Worm (Caenorhabditis elegans) whole organism, L4 larva: ENCODE measurements around the gene ZC15.10.

Experiments used
- D1046.2 ChIP-seq: fragments of 200-800 bp; sonication (Bioruptor generic); IDR thresholded peaks from 2 replicates; pipeline ENCODE4 v1.3.6; 2022; ENCODE audit warnings: missing genetic modification characterization, missing compliant biosample characterization
- F10B5.3 ChIP-seq: sonication (generic microtip); optimal IDR thresholded peaks from 2 replicates; lab custom pipeline; 2016; ENCODE audit warnings: mild to moderate bottlenecking, missing genetic modification characterization, missing compliant biosample characterization
- F44E2.7 ChIP-seq: fragments of 200-800 bp; sonication (Bioruptor generic); IDR thresholded peaks from 2 replicates; pipeline ENCODE4 v2.1.2; 2022; ENCODE audit warnings: missing genetic modification characterization, missing compliant biosample characterization
- F49E8.2 ChIP-seq: sonication (generic microtip); optimal IDR thresholded peaks from 2 replicates; lab custom pipeline; 2016; ENCODE audit warnings: missing compliant biosample characterization, mild to moderate bottlenecking, missing genetic modification characterization, borderline replicate concordance
- Y105C5A.15 ChIP-seq: fragments of 200-800 bp; sonication (Bioruptor generic); IDR thresholded peaks from 2 replicates; pipeline ENCODE4 v1.3.6; 2022; ENCODE audit warnings: missing genetic modification characterization, missing compliant biosample characterization
- Y48G9A.11 ChIP-seq: fragments of 200-800 bp; sonication (Bioruptor generic); IDR thresholded peaks from 2 replicates; pipeline ENCODE4 v1.3.6; 2022; ENCODE audit warnings: missing genetic modification reagents, missing genetic modification characterization, missing compliant biosample characterization
- Y75B8A.6 ChIP-seq: fragments of 200-800 bp; sonication (Bioruptor generic); IDR thresholded peaks from 2 replicates; pipeline ENCODE4 v1.3.6; 2022; ENCODE audit warnings: missing genetic modification reagents, missing genetic modification characterization, missing compliant biosample characterization
- aha-1 ChIP-seq: fragments of 150-350 bp; peaks from one replicate; lab custom pipeline; 2014; ENCODE audit warnings: missing biosample characterization, missing genetic modification characterization
- ceh-20 ChIP-seq: fragments of 200-800 bp; sonication (Bioruptor generic); IDR thresholded peaks from 2 replicates; pipeline ENCODE4 v1.3.6; 2022; ENCODE audit warnings: missing genetic modification reagents, missing genetic modification characterization, missing compliant biosample characterization
- ceh-32 ChIP-seq: sonication (generic microtip); optimal IDR thresholded peaks from 2 replicates; lab custom pipeline; 2016; ENCODE audit warnings: mild to moderate bottlenecking, missing genetic modification characterization, missing compliant biosample characterization; ENCODE audit not compliant: poor library complexity
- ces-1 ChIP-seq: fragments of 150-350 bp; sonication (generic microtip); optimal IDR thresholded peaks from 4 replicates; lab custom pipeline; 2014; ENCODE audit warnings: missing biosample characterization, missing genetic modification reagents, missing genetic modification characterization
- ctbp-1 ChIP-seq: fragments of 200-800 bp; sonication (Bioruptor generic); IDR thresholded peaks from 2 replicates; pipeline ENCODE4 v1.3.6; 2022; ENCODE audit warnings: missing genetic modification reagents, missing genetic modification characterization, missing compliant biosample characterization
- daf-16 ChIP-seq, 3 experiments: sonication (generic microtip); optimal IDR thresholded peaks; 2 replicates each; lab custom pipeline; 2016 to 2017; ENCODE audit warnings: missing genetic modification characterization in 3 of 3, missing genetic modification reagents in 3 of 3, mild to moderate bottlenecking in 2 of 3, missing compliant biosample characterization in 2 of 3, missing biosample characterization in 1 of 3, moderate library complexity in 1 of 3
- daf-8 ChIP-seq: fragments of 200-800 bp; sonication (Bioruptor generic); IDR thresholded peaks from 2 replicates; pipeline ENCODE4 v1.3.6; 2022; ENCODE audit warnings: missing genetic modification characterization, missing compliant biosample characterization
- dmd-9 ChIP-seq: fragments of 200-800 bp; sonication (Bioruptor generic); IDR thresholded peaks from 2 replicates; pipeline ENCODE4 v1.3.6; 2022; ENCODE audit warnings: missing genetic modification reagents, missing genetic modification characterization, missing compliant biosample characterization
- egl-27 ChIP-seq: sonication (generic microtip); optimal IDR thresholded peaks from 3 replicates; lab custom pipeline; 2017; ENCODE audit warnings: missing biosample characterization, missing genetic modification reagents, missing genetic modification characterization
- egl-43 ChIP-seq: fragments of 200-800 bp; sonication (Bioruptor generic); IDR thresholded peaks from 2 replicates; pipeline ENCODE4 v1.3.6; 2022; ENCODE audit warnings: missing genetic modification reagents, missing genetic modification characterization, missing compliant biosample characterization
- hmg-1.1 ChIP-seq: fragments of 200-800 bp; sonication (Bioruptor generic); IDR thresholded peaks from 2 replicates; pipeline ENCODE4 v1.3.6; 2022; ENCODE audit warnings: missing genetic modification reagents, missing genetic modification characterization, missing compliant biosample characterization
- lim-7 ChIP-seq: fragments of 200-800 bp; sonication (Bioruptor generic); IDR thresholded peaks from 2 replicates; pipeline ENCODE4 v1.3.6; 2022; ENCODE audit warnings: missing genetic modification characterization, missing compliant biosample characterization
- lin-38 ChIP-seq: fragments of 200-800 bp; sonication (Bioruptor generic); IDR thresholded peaks from 2 replicates; pipeline ENCODE4 v1.3.6; 2022; ENCODE audit warnings: missing genetic modification reagents, missing genetic modification characterization, missing compliant biosample characterization
- madf-5 ChIP-seq, 2 experiments: fragments of 200-800 bp; sonication (Bioruptor generic); IDR thresholded peaks; 2 replicates each; pipeline ENCODE4 v1.3.6; 2022; ENCODE audit warnings: missing compliant biosample characterization in 2 of 2, missing genetic modification characterization in 2 of 2
- mes-2 ChIP-seq: sonication (generic microtip); optimal IDR thresholded peaks from 2 replicates; lab custom pipeline; 2016; ENCODE audit warnings: missing genotype, mild to moderate bottlenecking, missing genetic modification characterization, missing compliant biosample characterization; ENCODE audit not compliant: poor library complexity, severe bottlenecking
- nhr-11 ChIP-seq: fragments of 150-350 bp; optimal IDR thresholded peaks from 2 replicates; lab custom pipeline; 2014; ENCODE audit warnings: missing biosample characterization, missing genetic modification characterization
- nhr-76 ChIP-seq: fragments of 150-350 bp; optimal IDR thresholded peaks from 2 replicates; lab custom pipeline; 2014; ENCODE audit warnings: missing biosample characterization, missing genetic modification characterization
- pha-4 ChIP-seq, 2 experiments: fragments of 150-350 bp in 1 of 2; fragments of 200-800 bp in 1 of 2; sonication (Bioruptor generic) in 1 of 2; IDR thresholded peaks in 1 of 2; optimal IDR thresholded peaks in 1 of 2; 2 replicates each; pipeline versions ENCODE4 v1.3.6 to Lab custom; 2014 to 2022; ENCODE audit warnings: missing genetic modification characterization in 2 of 2, missing genetic modification reagents in 2 of 2, missing biosample characterization in 1 of 2, missing compliant biosample characterization in 1 of 2
- skn-1 ChIP-seq: fragments of 150-350 bp; optimal IDR thresholded peaks from 2 replicates; lab custom pipeline; 2014; ENCODE audit warnings: missing biosample characterization, missing genetic modification characterization
- snpc-4 ChIP-seq: fragments of 150-350 bp; optimal IDR thresholded peaks from 2 replicates; lab custom pipeline; 2014; ENCODE audit warnings: missing biosample characterization, missing genetic modification characterization
- tra-1 ChIP-seq: fragments of 200-800 bp; sonication (Bioruptor generic); IDR thresholded peaks from 2 replicates; pipeline ENCODE4 v1.3.6; 2022; ENCODE audit warnings: missing genetic modification reagents, missing genetic modification characterization, missing compliant biosample characterization
- unc-130 ChIP-seq: sonication (generic microtip); optimal IDR thresholded peaks from 2 replicates; lab custom pipeline; 2016; ENCODE audit warnings: missing genetic modification reagents, missing genetic modification characterization, missing compliant biosample characterization
- vab-7 ChIP-seq: fragments of 200-800 bp; sonication (Bioruptor generic); IDR thresholded peaks from 2 replicates; pipeline ENCODE4 v1.3.6; 2022; ENCODE audit warnings: missing genetic modification reagents, missing genetic modification characterization, missing compliant biosample characterization
- zfp-2 ChIP-seq: sonication (generic microtip); optimal IDR thresholded peaks from 2 replicates; lab custom pipeline; 2016; ENCODE audit warnings: mild to moderate bottlenecking, missing genetic modification characterization, missing compliant biosample characterization
- zip-2 ChIP-seq: fragments of 150-350 bp; optimal IDR thresholded peaks from 2 replicates; lab custom pipeline; 2014; ENCODE audit warnings: missing biosample characterization, missing genetic modification characterization
- ztf-7 ChIP-seq: fragments of 150-350 bp; optimal IDR thresholded peaks from 2 replicates; lab custom pipeline; 2014; ENCODE audit warnings: missing biosample characterization, missing genetic modification characterization

The ZC15.10 gene

ce11 chrV:20347625-20348024, 37.1 kb downstream of the ZC15.10 start:
- TF ChIP-seq D1046.2 (GFP tag; lab: Robert Waterston, UW) (0 out of 2 replicates have a peak, but pooled peaks have one; percentile 64), F44E2.7 (GFP tag; lab: Robert Waterston, UW) (peak; percentile 53; the same call in 1 of the 2 replicates), lin-38 (GFP tag; lab: Robert Waterston, UW) (peak; percentile 53), zip-2 (tag; lab: Kevin White, UChicago) (no peak), Y75B8A.6 (GFP tag; lab: Robert Waterston, UW) (no peak), nhr-76 (no peak), ceh-32 (tag; lab: Kevin White, UChicago) (no peak), Y48G9A.11 (0 out of 2 replicates have a peak, but pooled peaks have one; percentile 25), vab-7 (peak; percentile 63)

- no peak for TF ChIP-seq nhr-11 (tag; lab: Kevin White, UChicago)
- TF ChIP-seq egl-27: no peak
- peak; percentile 86; the same call in 1 of the 2 replicates for TF ChIP-seq F44E2.7 (GFP tag; lab: Robert Waterston, UW)
- TF ChIP-seq lim-7: 0 out of 2 replicates have a peak, but pooled peaks have one; percentile 50
- TF ChIP-seq daf-16 (GFP tag; optimal IDR thresholded peaks at IDR 0.05; lab: Kevin White, UChicago): peak in 1 of 2 experiments; percentile 50
- peak; percentile 10 for TF ChIP-seq daf-16 (tag; optimal IDR thresholded peaks at IDR 0.05; lab: Kevin White, UChicago)
- peak; percentile 65; the same call in 1 of the 2 replicates for TF ChIP-seq D1046.2 (GFP tag; lab: Robert Waterston, UW)
- 0 out of 2 replicates have a peak, but pooled peaks have one; percentile 18 for TF ChIP-seq daf-8 (GFP tag; lab: Robert Waterston, UW)
- TF ChIP-seq egl-43 (GFP tag; lab: Robert Waterston, UW): peak; percentile 66
- TF ChIP-seq ceh-20: 0 out of 2 replicates have a peak, but pooled peaks have one; percentile 30
Observed at ce11 chrV:20350382-20350781, 39.8 kb downstream of the ZC15.10 start.

- TF ChIP-seq skn-1 (no peak), hmg-1.1 (GFP tag; lab: Robert Waterston, UW) (no peak), snpc-4 (tag; lab: Kevin White, UChicago) (no peak), daf-8 (GFP tag; lab: Robert Waterston, UW) (no peak), tra-1 (GFP tag; lab: Robert Waterston, UW) (no peak), F10B5.3 (tag; lab: Kevin White, UChicago) (no peak), F49E8.2 (tag; lab: Kevin White, UChicago) (no peak), ctbp-1 (GFP tag; lab: Robert Waterston, UW) (no peak), dmd-9 (GFP tag; lab: Robert Waterston, UW) (no peak), ces-1 (GFP tag; lab: Kevin White, UChicago) (no peak), ztf-7 (tag; lab: Kevin White, UChicago) (no peak), mes-2 (no peak), zip-2 (tag; lab: Kevin White, UChicago) (no peak)
Observed at ce11 chrV:20351195-20351594, 40.7 kb downstream of the ZC15.10 start, which contains the start of gene K02E2.1. K02E2.1 (plus strand) TSS chrV:20351495.

ce11 chrV:20356472-20356871, 45.9 kb downstream of the ZC15.10 start, which contains the start of gene grd-11:
grd-11 (plus strand) TSS chrV:20356772.
- TF ChIP-seq pha-4 (GFP tag; IDR thresholded peaks at IDR 0.05; lab: Robert Waterston, UW) (no peak), pha-4 (tag; optimal IDR thresholded peaks at IDR 0.05; lab: Kevin White, UChicago) (no peak), zfp-2 (tag; lab: Kevin White, UChicago) (no peak), aha-1 (tag; lab: Kevin White, UChicago) (peak; percentile 29), dmd-9 (GFP tag; lab: Robert Waterston, UW) (no peak), unc-130 (GFP tag; lab: Kevin White, UChicago) (no peak), madf-5 (GFP tag; IDR thresholded peaks at IDR 0.05; lab: Robert Waterston, UW) (no peak), Y105C5A.15 (GFP tag; lab: Robert Waterston, UW) (no peak)
- TF ChIP-seq, all 104 proteins: peak for 1
